Fruit fly (Drosophila melanogaster) whole organism, embryonic: ENCODE measurements around the gene RunxB.

Source experiments
- Asciz ChIP-seq: fragments of 200-800 bp; sonication (Bioruptor generic); optimal IDR thresholded peaks from 2 replicates; lab custom pipeline; 2017; ENCODE audit warnings: missing biosample characterization, mild to moderate bottlenecking, missing genetic modification characterization, missing genetic modification reagents
- CG10274 ChIP-seq: fragments of 200-800 bp; sonication (Bioruptor generic); optimal IDR thresholded peaks from 3 replicates; lab custom pipeline; 2017; ENCODE audit warnings: missing biosample characterization, mild to moderate bottlenecking, missing genetic modification characterization
- CG11247 ChIP-seq: fragments of 200-800 bp; sonication (Bioruptor generic); IDR thresholded peaks from 2 replicates; pipeline ENCODE4 v1.3.6; 2022; ENCODE audit warnings: missing biosample characterization, missing genetic modification characterization
- CG14860 ChIP-seq: fragments of 200-800 bp; sonication (Bioruptor generic); IDR thresholded peaks from 3 replicates; pipeline ENCODE4 v1.3.6; 2022; ENCODE audit warnings: missing biosample characterization, missing genetic modification characterization; ENCODE audit not compliant: partially characterized antibody
- CG14965 ChIP-seq: fragments of 200-800 bp; sonication (Bioruptor generic); optimal IDR thresholded peaks from 2 replicates; lab custom pipeline; 2016; ENCODE audit warnings: missing biosample characterization, missing genetic modification characterization, borderline replicate concordance
- CG1832 ChIP-seq: fragments of 200-800 bp; sonication (Bioruptor generic); optimal IDR thresholded peaks from 2 replicates; lab custom pipeline; 2017; ENCODE audit warnings: missing biosample characterization, mild to moderate bottlenecking, missing genetic modification characterization, inconsistent platforms
- CG18764 ChIP-seq: fragments of 200-800 bp; sonication (Bioruptor generic); optimal IDR thresholded peaks from 3 replicates; lab custom pipeline; 2016; ENCODE audit warnings: missing biosample characterization, missing genetic modification characterization
- CG2199 ChIP-seq: fragments of 200-800 bp; sonication (Bioruptor generic); IDR thresholded peaks from 3 replicates; pipeline ENCODE4 v1.3.6; 2022; ENCODE audit warnings: missing biosample characterization, missing genetic modification characterization
- CG31441 ChIP-seq: fragments of 200-800 bp; sonication (Bioruptor generic); IDR thresholded peaks from 2 replicates; pipeline ENCODE4 v1.3.6; 2022; ENCODE audit warnings: missing biosample characterization, missing genetic modification characterization
- CG34376 ChIP-seq: fragments of 200-800 bp; sonication (Bioruptor generic); optimal IDR thresholded peaks from 2 replicates; lab custom pipeline; 2018; ENCODE audit warnings: missing biosample characterization, mild to moderate bottlenecking, missing genetic modification characterization
- CG3838 ChIP-seq: fragments of 200-800 bp; sonication (Bioruptor generic); optimal IDR thresholded peaks from 3 replicates; lab custom pipeline; 2016; ENCODE audit warnings: missing biosample characterization, missing genetic modification characterization
- CG3995 ChIP-seq: fragments of 200-800 bp; sonication (Bioruptor generic); optimal IDR thresholded peaks from 3 replicates; lab custom pipeline; 2016; ENCODE audit warnings: missing biosample characterization, missing genetic modification characterization
- CG4328 ChIP-seq: fragments of 200-800 bp; sonication (Bioruptor generic); optimal IDR thresholded peaks from 3 replicates; lab custom pipeline; 2017; ENCODE audit warnings: missing biosample characterization, missing genetic modification reagents, missing genetic modification characterization
- CG4707 ChIP-seq: fragments of 200-800 bp; sonication (Bioruptor generic); optimal IDR thresholded peaks from 2 replicates; lab custom pipeline; 2018; ENCODE audit warnings: missing biosample characterization, mild to moderate bottlenecking, missing genetic modification characterization, moderate library complexity
- CG4820 ChIP-seq: fragments of 200-800 bp; sonication (Bioruptor generic); optimal IDR thresholded peaks from 3 replicates; lab custom pipeline; 2016; ENCODE audit warnings: missing biosample characterization, missing genetic modification characterization
- CoRest ChIP-seq: fragments of 200-800 bp; sonication (Bioruptor generic); optimal IDR thresholded peaks from 3 replicates; lab custom pipeline; 2018; ENCODE audit warnings: missing biosample characterization, mild to moderate bottlenecking, missing genetic modification characterization, moderate library complexity
- Dll ChIP-seq: fragments of 200-800 bp; sonication (Bioruptor generic); IDR thresholded peaks from 4 replicates; pipeline ENCODE4 v1.3.6; 2022; ENCODE audit warnings: missing biosample characterization, missing genetic modification characterization; ENCODE audit not compliant: partially characterized antibody
- Drgx ChIP-seq: fragments of 200-800 bp; sonication (Bioruptor generic); IDR thresholded peaks from 2 replicates; pipeline ENCODE4 v1.3.6; 2022; ENCODE audit warnings: missing biosample characterization, missing genetic modification characterization
- Gug ChIP-seq: fragments of 200-800 bp; sonication (Bioruptor generic); IDR thresholded peaks from 4 replicates; pipeline ENCODE4 v1.3.6; 2022; ENCODE audit warnings: missing biosample characterization, missing genetic modification characterization
- Hey ChIP-seq: fragments of 200-800 bp; sonication (Bioruptor generic); optimal IDR thresholded peaks from 3 replicates; lab custom pipeline; 2018; ENCODE audit warnings: missing biosample characterization, mild to moderate bottlenecking, missing genetic modification characterization
- Hmr ChIP-seq: fragments of 200-800 bp; sonication (Bioruptor generic); optimal IDR thresholded peaks from 3 replicates; lab custom pipeline; 2017; ENCODE audit warnings: mild to moderate bottlenecking, missing biosample characterization, missing genetic modification reagents, missing genetic modification characterization
- Hmx ChIP-seq: fragments of 200-800 bp; sonication (Bioruptor generic); optimal IDR thresholded peaks from 2 replicates; lab custom pipeline; 2016; ENCODE audit warnings: missing biosample characterization, missing genetic modification characterization
- MESR4 ChIP-seq: fragments of 200-800 bp; sonication (Bioruptor generic); optimal IDR thresholded peaks from 2 replicates; lab custom pipeline; 2018; ENCODE audit warnings: missing biosample characterization, mild to moderate bottlenecking, missing genetic modification characterization, moderate library complexity
- Opbp ChIP-seq: fragments of 200-800 bp; sonication (Bioruptor generic); IDR thresholded peaks from 3 replicates; pipeline ENCODE4 v1.3.6; 2022; ENCODE audit warnings: missing biosample characterization, missing genetic modification characterization; ENCODE audit not compliant: partially characterized antibody
- Pdp1 ChIP-seq, 2 experiments: fragments of 200-800 bp; sonication (Bioruptor generic); optimal IDR thresholded peaks; 3 replicates each; lab custom pipeline; 2016; ENCODE audit warnings: missing biosample characterization in 2 of 2, missing genetic modification characterization in 2 of 2, mild to moderate bottlenecking in 1 of 2, moderate library complexity in 1 of 2
- Rx ChIP-seq: fragments of 200-800 bp; sonication (Bioruptor generic); IDR thresholded peaks from 2 replicates; pipeline ENCODE4 v1.3.6; 2022; ENCODE audit warnings: missing biosample characterization, missing genetic modification characterization
- Stat92E ChIP-seq, 3 experiments: fragments of >200 bp in 2 of 3; fragments of 200-800 bp in 1 of 3; sonication (Bioruptor generic) in 1 of 3; optimal IDR thresholded peaks; 2 replicates each; lab custom pipeline; 2017 to 2019; ENCODE audit warnings: missing biosample characterization in 3 of 3, missing genetic modification characterization in 3 of 3, mild to moderate bottlenecking in 1 of 3, moderate library complexity in 1 of 3
- ara ChIP-seq: fragments of 200-800 bp; sonication (Bioruptor generic); IDR thresholded peaks from 2 replicates; pipeline ENCODE4 v1.3.6; 2022; ENCODE audit warnings: missing biosample characterization, missing genetic modification characterization
- cad ChIP-seq: fragments of >200 bp; optimal IDR thresholded peaks from 2 replicates; lab custom pipeline; 2017; ENCODE audit warnings: missing biosample characterization, missing genetic modification characterization
- caup ChIP-seq: fragments of 200-800 bp; sonication (Bioruptor generic); optimal IDR thresholded peaks from 3 replicates; lab custom pipeline; 2017; ENCODE audit warnings: missing biosample characterization, mild to moderate bottlenecking, missing genetic modification characterization, moderate library complexity; ENCODE audit not compliant: severe bottlenecking
- cg ChIP-seq: fragments of 200-800 bp; sonication (Bioruptor generic); optimal IDR thresholded peaks from 3 replicates; lab custom pipeline; 2019; ENCODE audit warnings: missing biosample characterization, mild to moderate bottlenecking, missing genetic modification characterization, moderate library complexity
- crp ChIP-seq, 2 experiments: fragments of 200-800 bp; sonication (Bioruptor generic); optimal IDR thresholded peaks; 2 replicates in 1 of 2; 3 replicates in 1 of 2; lab custom pipeline; 2017; ENCODE audit warnings: missing biosample characterization in 2 of 2, missing genetic modification characterization in 2 of 2, mild to moderate bottlenecking in 1 of 2, moderate library complexity in 1 of 2
- exex ChIP-seq: fragments of 200-800 bp; sonication (Bioruptor generic); optimal IDR thresholded peaks from 4 replicates; lab custom pipeline; 2018; ENCODE audit warnings: missing biosample characterization, mild to moderate bottlenecking, missing genetic modification characterization, moderate library complexity
- fd102C ChIP-seq: fragments of 200-800 bp; sonication (Bioruptor generic); optimal IDR thresholded peaks from 2 replicates; lab custom pipeline; 2018; ENCODE audit warnings: missing biosample characterization, mild to moderate bottlenecking, missing genetic modification characterization, moderate library complexity
- grn ChIP-seq: fragments of 200-800 bp; sonication (Bioruptor generic); optimal IDR thresholded peaks from 3 replicates; lab custom pipeline; 2017; ENCODE audit warnings: missing biosample characterization, missing genetic modification characterization
- h ChIP-seq: fragments of >200 bp; optimal IDR thresholded peaks from 2 replicates; lab custom pipeline; 2017
- lab ChIP-seq: fragments of 200-800 bp; sonication (Bioruptor generic); optimal IDR thresholded peaks from 3 replicates; lab custom pipeline; 2017; ENCODE audit warnings: missing biosample characterization, missing genetic modification characterization, mild to moderate bottlenecking, moderate library complexity, missing genetic modification reagents
- mirr ChIP-seq: fragments of 200-800 bp; sonication (Bioruptor generic); optimal IDR thresholded peaks from 3 replicates; lab custom pipeline; 2018; ENCODE audit warnings: missing biosample characterization, mild to moderate bottlenecking, missing genetic modification characterization
- nmo ChIP-seq: fragments of 200-800 bp; sonication (Bioruptor generic); optimal IDR thresholded peaks from 2 replicates; lab custom pipeline; 2018; ENCODE audit warnings: missing biosample characterization, mild to moderate bottlenecking, missing genetic modification characterization, moderate library complexity
- psq ChIP-seq: fragments of 200-800 bp; sonication (Bioruptor generic); optimal IDR thresholded peaks from 2 replicates; lab custom pipeline; 2017; ENCODE audit warnings: missing biosample characterization, missing genetic modification characterization
- row ChIP-seq: fragments of 200-800 bp; sonication (Bioruptor generic); IDR thresholded peaks from 3 replicates; pipeline ENCODE4 v1.3.6; 2022; ENCODE audit warnings: missing biosample characterization, missing genetic modification characterization
- sens ChIP-seq: fragments of 200-800 bp; sonication (Bioruptor generic); peaks from one replicate; lab custom pipeline; 2016; ENCODE audit warnings: missing biosample characterization, missing genetic modification characterization
- sima ChIP-seq: fragments of 200-800 bp; sonication (Bioruptor generic); optimal IDR thresholded peaks from 2 replicates; lab custom pipeline; 2016; ENCODE audit warnings: missing biosample characterization, missing genetic modification characterization
- sug ChIP-seq: fragments of 200-800 bp; optimal IDR thresholded peaks from 2 replicates; lab custom pipeline; 2019; ENCODE audit warnings: missing biosample characterization, mild to moderate bottlenecking, missing genetic modification characterization, moderate library complexity
- zen2 ChIP-seq: fragments of 200-800 bp; sonication (Bioruptor generic); IDR thresholded peaks from 3 replicates; pipeline ENCODE4 v1.3.6; 2022; ENCODE audit warnings: missing biosample characterization, missing genetic modification characterization; ENCODE audit not compliant: partially characterized antibody
- zfh1 ChIP-seq: fragments of 200-800 bp; sonication (Bioruptor generic); IDR thresholded peaks from 3 replicates; pipeline ENCODE4 v1.3.6; 2022; ENCODE audit warnings: missing biosample characterization, missing genetic modification characterization

The RunxB gene

DNA sequence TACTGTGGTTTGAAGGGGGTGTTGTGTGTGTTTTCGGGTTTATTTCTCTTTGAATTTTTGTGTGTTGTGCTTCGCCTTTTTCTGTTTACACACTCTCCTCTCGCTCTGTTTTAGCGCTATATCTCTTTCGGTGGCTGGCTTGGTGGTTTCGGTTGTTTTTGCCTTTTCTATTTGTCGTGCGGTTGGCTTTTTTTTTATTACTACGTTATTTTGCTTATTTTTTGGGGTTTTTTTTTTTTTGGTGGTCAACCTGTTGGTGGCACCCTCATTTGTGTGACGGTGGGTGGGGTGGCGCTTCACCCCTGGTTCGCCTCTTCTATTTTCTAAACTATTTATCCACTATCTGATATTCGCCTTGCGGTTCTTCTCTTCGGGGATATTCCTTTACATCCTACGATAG is 47.4 kb upstream of the RunxB start:
- TF ChIP-seq CG14860 (GFP tag; lab: Robert Waterston, UW) (no peak), Drgx (GFP tag; lab: Robert Waterston, UW) (peak; percentile 50; the same call in 1 of the 2 replicates), MESR4 (GFP tag; lab: Kevin White, UChicago) (no peak), sens (GFP tag; lab: Kevin White, UChicago) (peak; percentile 27), CG10274 (GFP tag; lab: Kevin White, UChicago) (no peak), Dll (0 out of 4 replicates have a peak, but pooled peaks have one; percentile 24), CG11247 (GFP tag; lab: Robert Waterston, UW) (no peak)

DNA sequence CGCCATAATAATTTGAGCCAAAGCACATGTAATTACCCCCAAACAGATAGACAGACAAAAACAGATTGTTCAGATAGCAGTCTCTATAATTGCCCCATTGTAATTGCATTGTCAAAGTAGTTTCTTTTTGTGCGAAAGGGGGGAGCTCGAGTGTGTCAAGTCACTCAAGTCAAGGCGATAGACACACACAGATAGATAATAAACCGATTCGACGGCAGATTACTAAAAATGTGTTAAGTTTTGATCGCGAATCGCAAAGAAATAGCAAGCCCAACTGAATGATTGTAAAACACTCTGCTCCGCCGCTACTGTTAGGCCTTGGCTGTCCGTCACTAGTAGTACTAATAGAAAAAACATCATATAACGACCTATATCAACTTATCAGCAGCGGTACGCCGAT is 45.6 kb upstream of the RunxB start:
- TF ChIP-seq ara = no peak
- TF ChIP-seq Hey (tag; lab: Kevin White, UChicago) = no peak
- no peak for TF ChIP-seq CG3838 (GFP tag; lab: Kevin White, UChicago)
- TF ChIP-seq CG18764 (GFP tag; lab: Kevin White, UChicago) = no peak
- peak; percentile 23 for TF ChIP-seq caup (GFP tag; lab: Kevin White, UChicago)
- peak in 1 of 2 experiments; percentile 13 for TF ChIP-seq Pdp1 (GFP tag; optimal IDR thresholded peaks at IDR 0.05; lab: Kevin White, UChicago)
- TF ChIP-seq cad (GFP tag; lab: Kevin White, UChicago) = no peak
- TF ChIP-seq CG4328 (GFP tag; lab: Kevin White, UChicago) = no peak
- TF ChIP-seq grn (GFP tag; lab: Kevin White, UChicago) = peak; percentile 79
- TF ChIP-seq CG4820 = no peak
- no peak for TF ChIP-seq psq
- no peak for TF ChIP-seq zfh1 (GFP tag; lab: Robert Waterston, UW)
- no peak for TF ChIP-seq zen2 (GFP tag; lab: Robert Waterston, UW)
- no peak for TF ChIP-seq crp (GFP tag; optimal IDR thresholded peaks at IDR 0.05; lab: Kevin White, UChicago)
- TF ChIP-seq sug (tag; lab: Kevin White, UChicago) = peak; percentile 54
- no peak for TF ChIP-seq h (lab: Kevin White, UChicago)
- no peak for TF ChIP-seq fd102C (GFP tag; lab: Kevin White, UChicago)
- TF ChIP-seq sima = no peak
- TF ChIP-seq Stat92E (GFP tag; optimal IDR thresholded peaks at IDR 0.05; lab: Kevin White, UChicago) = no peak
- no peak for TF ChIP-seq Opbp (GFP tag; lab: Robert Waterston, UW)
- no peak for TF ChIP-seq CG14965 (GFP tag; lab: Kevin White, UChicago)
- TF ChIP-seq Gug (GFP tag; lab: Robert Waterston, UW) = no peak
- no peak for TF ChIP-seq CG2199 (GFP tag; lab: Robert Waterston, UW)
- TF ChIP-seq Hmr (GFP tag; lab: Kevin White, UChicago) = no peak
- TF ChIP-seq exex = peak; percentile 79
- no peak for TF ChIP-seq Asciz (GFP tag; lab: Kevin White, UChicago)
- no peak for TF ChIP-seq CG4707 (GFP tag; lab: Kevin White, UChicago)
- no peak for TF ChIP-seq row
- TF ChIP-seq CG1832 (GFP tag; lab: Kevin White, UChicago) = no peak
- no peak for TF ChIP-seq CoRest
- TF ChIP-seq Hmx = no peak
- TF ChIP-seq Rx (GFP tag; lab: Robert Waterston, UW) = no peak
- TF ChIP-seq cg (GFP tag; lab: Kevin White, UChicago) = no peak
- TF ChIP-seq mirr (GFP tag; lab: Kevin White, UChicago) = peak; percentile 59
- peak; percentile 5 for TF ChIP-seq CG34376 (GFP tag; lab: Kevin White, UChicago)
- no peak for TF ChIP-seq nmo (GFP tag; lab: Kevin White, UChicago)
- TF ChIP-seq CG31441 = no peak
- TF ChIP-seq lab (GFP tag; lab: Kevin White, UChicago) = peak; percentile 13
- no peak for TF ChIP-seq CG3995 (GFP tag; lab: Kevin White, UChicago)
